Fruit fly (Drosophila melanogaster) whole organism, embryonic: ENCODE measurements around the gene nAChRalpha1.

Experiments used
- Abd-B ChIP-seq: fragments of 200-800 bp; sonication (Bioruptor generic); optimal IDR thresholded peaks from 2 replicates; lab custom pipeline; 2018; ENCODE audit warnings: missing biosample characterization, mild to moderate bottlenecking, missing genetic modification characterization, moderate library complexity
- B-H2 ChIP-seq: fragments of 200-800 bp; sonication (Bioruptor generic); optimal IDR thresholded peaks from 2 replicates; lab custom pipeline; 2018; ENCODE audit warnings: missing biosample characterization, mild to moderate bottlenecking, missing genetic modification characterization
- CG11504 ChIP-seq: fragments of 200-800 bp; sonication (Bioruptor generic); optimal IDR thresholded peaks from 3 replicates; lab custom pipeline; 2019; ENCODE audit warnings: missing biosample characterization, mild to moderate bottlenecking, missing genetic modification characterization, moderate library complexity
- CG12299 ChIP-seq: fragments of 200-800 bp; sonication (Bioruptor generic); optimal IDR thresholded peaks from 2 replicates; lab custom pipeline; 2018; ENCODE audit warnings: missing biosample characterization, mild to moderate bottlenecking, missing genetic modification characterization
- CG15269 ChIP-seq: fragments of 200-800 bp; sonication (Bioruptor generic); optimal IDR thresholded peaks from 2 replicates; lab custom pipeline; 2018; ENCODE audit warnings: missing biosample characterization, mild to moderate bottlenecking, missing genetic modification characterization, moderate library complexity
- CG3847 ChIP-seq: fragments of 200-800 bp; sonication (Bioruptor generic); IDR thresholded peaks from 2 replicates; pipeline ENCODE4 v1.3.6; 2022; ENCODE audit warnings: missing biosample characterization, missing genetic modification characterization
- CG42726 ChIP-seq: fragments of 200-800 bp; sonication (Bioruptor generic); IDR thresholded peaks from 2 replicates; pipeline ENCODE4 v1.3.6; 2022; ENCODE audit warnings: missing biosample characterization, missing genetic modification characterization; ENCODE audit not compliant: partially characterized antibody
- CG6683 ChIP-seq: fragments of 200-800 bp; sonication (Bioruptor generic); optimal IDR thresholded peaks from 2 replicates; lab custom pipeline; 2017; ENCODE audit warnings: missing biosample characterization, mild to moderate bottlenecking, missing genetic modification characterization, missing genetic modification reagents
- Sry-δ ChIP-seq: fragments of 200-800 bp; sonication (Bioruptor generic); optimal IDR thresholded peaks from 2 replicates; lab custom pipeline; 2016; ENCODE audit warnings: missing biosample characterization, missing genetic modification characterization
- chif ChIP-seq, 2 experiments: fragments of 200-800 bp; sonication (Bioruptor generic); optimal IDR thresholded peaks; 3 replicates each; lab custom pipeline; 2016; ENCODE audit warnings: missing biosample characterization in 2 of 2, missing genetic modification characterization in 2 of 2
- shn ChIP-seq: fragments of 200-800 bp; sonication (Bioruptor generic); optimal IDR thresholded peaks from 3 replicates; lab custom pipeline; 2016; ENCODE audit warnings: missing biosample characterization, missing genetic modification characterization
- zfh2 ChIP-seq: fragments of 200-800 bp; sonication (Bioruptor generic); optimal IDR thresholded peaks from 2 replicates; lab custom pipeline; 2016; ENCODE audit warnings: missing biosample characterization, missing genetic modification characterization

DNA sequence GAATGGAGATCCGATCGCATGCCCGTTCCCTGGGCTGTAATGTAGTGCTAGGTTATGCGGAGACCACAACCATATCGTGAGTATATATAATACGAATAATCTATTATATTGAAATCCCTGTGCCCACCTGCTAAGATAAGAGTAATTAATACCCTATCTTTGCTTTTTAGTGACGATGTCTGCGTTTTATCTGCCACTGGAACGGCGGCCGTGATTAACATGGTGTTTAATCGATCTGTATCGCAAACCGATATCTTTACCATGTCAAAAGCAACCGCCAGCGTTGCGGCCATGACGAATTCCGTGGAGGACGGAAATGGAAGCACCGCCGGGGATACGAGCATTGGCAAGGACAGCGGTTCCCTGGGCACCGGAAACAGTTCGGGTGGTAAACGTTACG, 103.5 kb downstream of the nAChRalpha1 start:
- TF ChIP-seq zfh2 (GFP tag; lab: Kevin White, UChicago) (no peak), shn (no peak), CG12299 (tag; lab: Kevin White, UChicago) (no peak), CG42726 (GFP tag; lab: Robert Waterston, UW) (no peak), chif (GFP tag; optimal IDR thresholded peaks at IDR 0.05; lab: Kevin White, UChicago) (no peak), CG15269 (tag; lab: Kevin White, UChicago) (no peak), CG3847 (GFP tag; lab: Robert Waterston, UW) (no peak), CG6683 (GFP tag; lab: Kevin White, UChicago) (no peak), Abd-B (no peak), B-H2 (no peak), CG11504 (no peak), Sry-δ (GFP tag; lab: Kevin White, UChicago) (no peak)
